Fruit fly (Drosophila melanogaster): ENCODE measurements around the gene Csas.

- TF ChIP-seq CG4496 (GFP tag; IDR thresholded peaks at IDR 0.05) (no peak), CG10348 (GFP tag; IDR thresholded peaks at IDR 0.05) (no peak), fd96Ca (GFP tag; IDR thresholded peaks at IDR 0.05) (no peak), CG32121 (GFP tag; IDR thresholded peaks at IDR 0.05) (no peak), EcR (GFP tag; optimal IDR thresholded peaks at IDR 0.05) (no peak)
Measured at dm6 chr3L:19985768-19986167, 3.0 kb downstream of the Csas start, which contains the start of the genes hale and schuy.

Data from whole organism, pupa.